Fruit fly (Drosophila melanogaster): ENCODE data around the gene pho.

Gene pho

DNA sequence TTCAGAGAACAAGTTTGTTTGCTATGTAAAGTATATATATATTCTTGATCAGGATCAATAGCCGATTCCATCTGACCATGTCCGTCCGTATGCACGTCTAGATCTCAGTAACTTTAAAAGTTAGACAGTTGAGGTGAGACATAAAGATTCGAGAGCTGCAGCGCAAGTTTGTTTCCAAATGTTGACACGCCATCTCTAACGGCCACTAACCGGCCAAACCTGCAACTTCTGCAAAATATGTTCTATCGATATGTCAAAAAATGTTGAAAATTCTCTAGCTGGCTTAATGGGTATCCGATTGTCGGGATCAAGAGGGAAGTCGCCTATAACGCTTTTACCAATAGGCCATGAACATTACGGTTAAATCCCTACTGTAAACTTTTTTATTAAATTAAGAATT, 5.4 kb upstream of the pho start:
- TF ChIP-seq CG15479 (GFP tag; optimal IDR thresholded peaks at IDR 0.05) (no peak), CG30020 (tag; optimal IDR thresholded peaks at IDR 0.05) (peak; percentile 66), CG1603 (tag; optimal IDR thresholded peaks at IDR 0.05) (peak; percentile 47), CG1024 (GFP tag; IDR thresholded peaks at IDR 0.05) (0 out of 2 replicates have a peak, but pooled peaks have one; percentile 35), BEAF-32 (GFP tag; optimal IDR thresholded peaks at IDR 0.05) (peak; percentile 14), al (GFP tag; IDR thresholded peaks at IDR 0.05) (no peak), CG17802 (tag; optimal IDR thresholded peaks at IDR 0.05) (peak; percentile 58), Sry-δ (GFP tag; optimal IDR thresholded peaks at IDR 0.05) (peak; percentile 14)

DNA sequence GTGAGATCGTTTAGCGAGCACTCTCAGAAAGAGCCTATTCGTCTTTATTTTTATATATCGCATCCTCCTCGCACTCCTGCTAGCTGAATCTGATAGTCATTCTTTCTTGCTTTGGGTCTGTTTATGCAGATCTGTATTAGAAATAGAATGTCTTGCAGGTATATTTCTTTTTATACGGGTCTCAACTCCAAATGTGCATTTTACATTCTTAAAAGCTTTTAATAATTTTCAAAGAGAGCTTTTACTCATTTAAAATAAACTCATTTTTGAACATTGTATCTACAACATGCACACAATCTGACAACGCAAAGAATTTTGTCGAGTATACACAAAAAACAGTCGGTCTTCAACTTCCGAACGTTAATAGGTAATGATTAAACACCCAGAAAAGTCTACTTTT, 4.0 kb upstream of the pho start, which contains the start of gene CG33521:
Gene CG33521 (plus strand): TSS at position 301 of the 400 bp plus-strand sequence.
- no peak for TF ChIP-seq CG7963 (GFP tag; IDR thresholded peaks at IDR 0.05; ENCODE audit: partially characterized antibody)
- TF ChIP-seq jigr1 (GFP tag; IDR thresholded peaks at IDR 0.05): no peak
- TF ChIP-seq Xrp1 (GFP tag; IDR thresholded peaks at IDR 0.05): 0 out of 2 replicates have a peak, but pooled peaks have one; percentile 13
- TF ChIP-seq insv (GFP tag; optimal IDR thresholded peaks at IDR 0.05): no peak
- TF ChIP-seq Bteb2 (GFP tag; optimal IDR thresholded peaks at IDR 0.05): no peak
- no peak for TF ChIP-seq CG4424 (GFP tag; optimal IDR thresholded peaks at IDR 0.05)
- no peak for TF ChIP-seq CG15269 (tag; optimal IDR thresholded peaks at IDR 0.05)

DNA sequence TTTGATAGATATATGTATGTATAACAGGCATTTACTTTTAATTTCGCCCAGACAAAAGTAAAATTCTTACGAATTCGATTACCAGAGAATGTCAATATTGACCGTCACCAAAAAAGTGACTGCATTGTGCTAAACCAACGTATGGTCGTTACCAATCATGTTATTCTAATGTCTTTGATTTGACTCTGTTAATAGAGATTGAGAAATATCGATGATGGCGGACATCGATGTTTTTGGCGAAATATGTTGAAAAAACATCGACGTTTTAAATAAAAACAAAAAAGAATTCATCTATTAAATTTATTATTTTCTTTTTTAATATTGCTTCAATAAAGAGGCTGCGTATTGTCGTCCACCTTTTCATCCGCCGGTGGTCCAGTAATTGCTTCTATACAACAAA, 1.4 kb upstream of the pho start:
- peak; percentile 41 for TF ChIP-seq CG3995 (GFP tag; optimal IDR thresholded peaks at IDR 0.05)
- TF ChIP-seq CG10959 (GFP tag; IDR thresholded peaks at IDR 0.05): no peak
- peak; percentile 21 for TF ChIP-seq Sry-δ (GFP tag; optimal IDR thresholded peaks at IDR 0.05)
- no peak for TF ChIP-seq Stat92E (GFP tag; optimal IDR thresholded peaks at IDR 0.05)
- no peak for TF ChIP-seq CG15514 (GFP tag; optimal IDR thresholded peaks at IDR 0.05)
- no peak for TF ChIP-seq CG4404 (GFP tag; IDR thresholded peaks at IDR 0.05)
- TF ChIP-seq BEAF-32 (GFP tag; optimal IDR thresholded peaks at IDR 0.05): peak; percentile 36
- peak; percentile 14 for TF ChIP-seq CG33557 (GFP tag; optimal IDR thresholded peaks at IDR 0.05)
- no peak for TF ChIP-seq CG11560 (tag; IDR thresholded peaks at IDR 0.05)
- no peak for TF ChIP-seq ems (GFP tag; optimal IDR thresholded peaks at IDR 0.05)
- peak; percentile 6 for TF ChIP-seq Med (GFP tag)
- no peak for TF ChIP-seq CG18599 (GFP tag; optimal IDR thresholded peaks at IDR 0.05)
- peak; percentile 67 for TF ChIP-seq CG30020 (tag; optimal IDR thresholded peaks at IDR 0.05)
- TF ChIP-seq CG15073 (GFP tag; optimal IDR thresholded peaks at IDR 0.05): no peak
- 0 out of 4 replicates have a peak, but pooled peaks have one; percentile 51 for TF ChIP-seq Dll (GFP tag; IDR thresholded peaks at IDR 0.05; ENCODE audit: partially characterized antibody)
- peak; percentile 20 for TF ChIP-seq CG1603 (tag; optimal IDR thresholded peaks at IDR 0.05)
- no peak for TF ChIP-seq CG3726 (GFP tag; IDR thresholded peaks at IDR 0.05)

DNA sequence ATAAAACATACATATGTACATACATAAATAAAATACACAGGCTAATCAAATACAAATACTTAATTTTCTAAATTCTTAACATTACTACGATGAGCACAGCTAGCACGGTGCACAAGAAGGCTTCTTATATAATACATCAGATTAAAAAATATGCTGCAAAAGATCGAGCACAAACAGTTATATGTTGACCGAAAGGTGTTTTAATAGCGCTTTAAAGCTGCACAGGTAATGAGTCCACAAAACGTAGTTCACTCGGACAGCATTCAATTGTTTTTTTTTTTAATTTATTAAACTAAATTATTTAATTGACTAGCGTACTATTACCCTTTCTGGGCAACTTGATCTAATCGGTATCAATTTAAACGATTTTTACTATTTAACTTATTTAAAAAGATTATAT, 6.3 kb downstream of the pho start:
- TF ChIP-seq sens (GFP tag) (peak; percentile 57), lilli (GFP tag; optimal IDR thresholded peaks at IDR 0.05) (no peak)

DNA sequence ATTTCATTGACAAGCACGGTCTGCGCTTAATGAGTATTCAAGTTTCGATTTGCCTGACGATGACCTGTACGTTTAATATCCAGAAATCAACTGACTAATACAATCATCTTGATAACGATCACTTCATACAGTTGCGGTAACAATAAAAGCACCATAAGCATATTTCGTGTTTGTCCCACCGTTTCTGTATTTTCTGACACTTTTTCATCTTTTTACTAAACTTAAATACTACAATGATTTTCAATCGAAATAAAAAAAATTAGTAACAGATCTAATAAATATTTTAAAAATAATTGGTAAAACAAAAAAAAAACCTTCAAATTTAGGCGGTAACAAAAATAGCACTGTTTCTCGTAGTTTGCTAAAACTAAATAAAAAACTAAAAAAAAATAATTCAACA, 19.4 kb downstream of the pho start, which contains the start of gene CG32017:
Gene CG32017 (minus strand): TSS at position 101 of the 400 bp plus-strand sequence.
- TF ChIP-seq Gsc (GFP tag; IDR thresholded peaks at IDR 0.05): no peak
- TF ChIP-seq CG2875 (GFP tag; optimal IDR thresholded peaks at IDR 0.05): no peak
- no peak for TF ChIP-seq gsb-n (tag; optimal IDR thresholded peaks at IDR 0.05)
- no peak for TF ChIP-seq row (GFP tag; IDR thresholded peaks at IDR 0.05)
- no peak for TF ChIP-seq dati (GFP tag; IDR thresholded peaks at IDR 0.05)
- no peak for TF ChIP-seq fd3F (GFP tag; optimal IDR thresholded peaks at IDR 0.05)
- TF ChIP-seq CG10321 (GFP tag; IDR thresholded peaks at IDR 0.05): no peak
- no peak for TF ChIP-seq CG13894 (tag; optimal IDR thresholded peaks at IDR 0.05)
- TF ChIP-seq CG14667 (GFP tag; IDR thresholded peaks at IDR 0.05): no peak
- TF ChIP-seq z (GFP tag; IDR thresholded peaks at IDR 0.05): no peak
- no peak for TF ChIP-seq eyg (GFP tag; optimal IDR thresholded peaks at IDR 0.05)
- no peak for TF ChIP-seq seq (GFP tag; IDR thresholded peaks at IDR 0.05)

All from whole organism, embryonic.